Fruit fly (Drosophila melanogaster) whole organism, embryonic: ENCODE data around the gene MTF-1.

Experiments used
- CG10209 ChIP-seq: fragments of 200-800 bp; sonication (Bioruptor generic); optimal IDR thresholded peaks from 3 replicates; lab custom pipeline; 2017; ENCODE audit warnings: missing biosample characterization, mild to moderate bottlenecking, missing genetic modification characterization, missing genetic modification reagents
- CG10431 ChIP-seq: fragments of 200-800 bp; sonication (Bioruptor generic); optimal IDR thresholded peaks from 3 replicates; lab custom pipeline; 2018; ENCODE audit warnings: missing biosample characterization, mild to moderate bottlenecking, missing genetic modification characterization
- CG10565 ChIP-seq: fragments of 200-800 bp; sonication (Bioruptor generic); optimal IDR thresholded peaks from 3 replicates; lab custom pipeline; 2016; ENCODE audit warnings: missing biosample characterization, mild to moderate bottlenecking, missing genetic modification characterization
- CG12299 ChIP-seq: fragments of 200-800 bp; sonication (Bioruptor generic); optimal IDR thresholded peaks from 2 replicates; lab custom pipeline; 2018; ENCODE audit warnings: missing biosample characterization, mild to moderate bottlenecking, missing genetic modification characterization
- CG13287 ChIP-seq: fragments of 200-800 bp; sonication (Bioruptor generic); IDR thresholded peaks from 2 replicates; pipeline ENCODE4 v1.3.6; 2022; ENCODE audit warnings: missing biosample characterization, missing genetic modification characterization; ENCODE audit not compliant: partially characterized antibody
- CG14965 ChIP-seq: fragments of 200-800 bp; sonication (Bioruptor generic); optimal IDR thresholded peaks from 2 replicates; lab custom pipeline; 2016; ENCODE audit warnings: missing biosample characterization, missing genetic modification characterization, borderline replicate concordance
- CG15269 ChIP-seq: fragments of 200-800 bp; sonication (Bioruptor generic); optimal IDR thresholded peaks from 2 replicates; lab custom pipeline; 2018; ENCODE audit warnings: missing biosample characterization, mild to moderate bottlenecking, missing genetic modification characterization, moderate library complexity
- CG16813 ChIP-seq: fragments of 200-800 bp; sonication (Bioruptor generic); IDR thresholded peaks from 3 replicates; pipeline ENCODE4 v1.3.6; 2022; ENCODE audit warnings: missing biosample characterization, missing genetic modification characterization; ENCODE audit not compliant: partially characterized antibody
- CG17361 ChIP-seq: fragments of 200-800 bp; sonication (Bioruptor generic); IDR thresholded peaks from 3 replicates; pipeline ENCODE4 v1.3.6; 2022; ENCODE audit warnings: missing biosample characterization, missing genetic modification characterization
- CG18619 ChIP-seq: fragments of 200-800 bp; sonication (Bioruptor generic); optimal IDR thresholded peaks from 3 replicates; lab custom pipeline; 2017; ENCODE audit warnings: missing biosample characterization, mild to moderate bottlenecking, missing genetic modification characterization
- CG2120 ChIP-seq: fragments of 200-800 bp; sonication (Bioruptor generic); optimal IDR thresholded peaks from 3 replicates; lab custom pipeline; 2016; ENCODE audit warnings: missing biosample characterization, missing genetic modification characterization
- CG30431 ChIP-seq: fragments of 200-800 bp; sonication (Bioruptor generic); optimal IDR thresholded peaks from 2 replicates; lab custom pipeline; 2017; ENCODE audit warnings: missing biosample characterization, missing genetic modification characterization
- CG3163 ChIP-seq: fragments of 200-800 bp; sonication (Bioruptor generic); optimal IDR thresholded peaks from 3 replicates; lab custom pipeline; 2016; ENCODE audit warnings: missing biosample characterization, missing genetic modification characterization
- CG32772 ChIP-seq: fragments of 200-800 bp; sonication (Bioruptor generic); IDR thresholded peaks from 2 replicates; pipeline ENCODE4 v1.3.6; 2022; ENCODE audit warnings: missing biosample characterization, missing genetic modification characterization
- CG6272 ChIP-seq: fragments of 200-800 bp; sonication (Bioruptor generic); IDR thresholded peaks from 2 replicates; pipeline ENCODE4 v1.3.6; 2022; ENCODE audit warnings: missing biosample characterization, missing genetic modification characterization
- CG7271 ChIP-seq: fragments of 200-800 bp; sonication (Bioruptor generic); optimal IDR thresholded peaks from 2 replicates; lab custom pipeline; 2018; ENCODE audit warnings: missing biosample characterization, mild to moderate bottlenecking, missing genetic modification characterization, moderate library complexity
- CG8359 ChIP-seq: fragments of 200-800 bp; sonication (Bioruptor generic); optimal IDR thresholded peaks from 2 replicates; lab custom pipeline; 2017; ENCODE audit warnings: missing biosample characterization, mild to moderate bottlenecking, missing genetic modification characterization, borderline replicate concordance
- CG8388 ChIP-seq: fragments of 200-800 bp; sonication (Bioruptor generic); optimal IDR thresholded peaks from 2 replicates; lab custom pipeline; 2019; ENCODE audit warnings: missing biosample characterization, mild to moderate bottlenecking, missing genetic modification characterization, moderate library complexity
- CG8924 ChIP-seq: fragments of 200-800 bp; optimal IDR thresholded peaks from 3 replicates; lab custom pipeline; 2019; ENCODE audit warnings: missing biosample characterization, mild to moderate bottlenecking, missing genetic modification characterization, moderate library complexity
- CG9609 ChIP-seq: fragments of 200-800 bp; sonication (Bioruptor generic); optimal IDR thresholded peaks from 3 replicates; lab custom pipeline; 2016; ENCODE audit warnings: missing biosample characterization, missing genetic modification characterization
- CG9727 ChIP-seq: fragments of 200-800 bp; sonication (Bioruptor generic); optimal IDR thresholded peaks from 3 replicates; lab custom pipeline; 2017; ENCODE audit warnings: missing biosample characterization, mild to moderate bottlenecking, missing genetic modification characterization
- Dll ChIP-seq: fragments of 200-800 bp; sonication (Bioruptor generic); IDR thresholded peaks from 4 replicates; pipeline ENCODE4 v1.3.6; 2022; ENCODE audit warnings: missing biosample characterization, missing genetic modification characterization; ENCODE audit not compliant: partially characterized antibody
- ERR ChIP-seq: fragments of 200-800 bp; sonication (Bioruptor generic); optimal IDR thresholded peaks from 2 replicates; lab custom pipeline; 2016; ENCODE audit warnings: missing biosample characterization, missing genetic modification characterization
- Ets65A ChIP-seq: fragments of 200-800 bp; sonication (Bioruptor generic); peaks from one replicate; lab custom pipeline; 2016; ENCODE audit warnings: missing biosample characterization, missing genetic modification characterization
- Hmx ChIP-seq: fragments of 200-800 bp; sonication (Bioruptor generic); optimal IDR thresholded peaks from 2 replicates; lab custom pipeline; 2016; ENCODE audit warnings: missing biosample characterization, missing genetic modification characterization
- Lhr ChIP-seq: fragments of 200-800 bp; sonication (Bioruptor generic); optimal IDR thresholded peaks from 3 replicates; lab custom pipeline; 2017; ENCODE audit warnings: mild to moderate bottlenecking, missing biosample characterization, missing genetic modification reagents, missing genetic modification characterization
- NK7.1 ChIP-seq: fragments of 200-800 bp; sonication (Bioruptor generic); optimal IDR thresholded peaks from 3 replicates; lab custom pipeline; 2016; ENCODE audit warnings: missing biosample characterization, missing genetic modification characterization
- Oaz ChIP-seq: fragments of 200-800 bp; sonication (Bioruptor generic); IDR thresholded peaks from 2 replicates; pipeline ENCODE4 v1.3.6; 2022; ENCODE audit warnings: missing biosample characterization, missing genetic modification characterization
- Ravus ChIP-seq: fragments of 200-800 bp; sonication (Bioruptor generic); IDR thresholded peaks from 2 replicates; pipeline ENCODE4 v1.3.6; 2022; ENCODE audit warnings: missing biosample characterization, missing genetic modification characterization
- Sox100B ChIP-seq: fragments of 200-800 bp; sonication (Bioruptor generic); optimal IDR thresholded peaks from 3 replicates; lab custom pipeline; 2018; ENCODE audit warnings: missing biosample characterization, mild to moderate bottlenecking, missing genetic modification characterization
- Tbp ChIP-seq: fragments of >200 bp; optimal IDR thresholded peaks from 2 replicates; lab custom pipeline; 2018; ENCODE audit warnings: missing biosample characterization, missing genetic modification characterization
- ato ChIP-seq: fragments of 200-800 bp; sonication (Bioruptor generic); IDR thresholded peaks from 2 replicates; pipeline ENCODE4 v1.3.6; 2022; ENCODE audit warnings: missing biosample characterization, missing genetic modification characterization; ENCODE audit not compliant: partially characterized antibody
- bigmax ChIP-seq: fragments of 200-800 bp; sonication (Bioruptor generic); optimal IDR thresholded peaks from 2 replicates; lab custom pipeline; 2018; ENCODE audit warnings: missing biosample characterization, mild to moderate bottlenecking, missing genetic modification characterization
- bowl ChIP-seq: fragments of 200-800 bp; sonication (Bioruptor generic); IDR thresholded peaks from 2 replicates; pipeline ENCODE4 v1.3.6; 2022; ENCODE audit warnings: missing biosample characterization, missing genetic modification characterization
- chm ChIP-seq: fragments of 200-800 bp; sonication (Bioruptor generic); IDR thresholded peaks from 2 replicates; pipeline ENCODE4 v1.3.6; 2022; ENCODE audit warnings: missing biosample characterization, missing genetic modification characterization
- emc ChIP-seq: fragments of 200-800 bp; sonication (Bioruptor generic); optimal IDR thresholded peaks from 2 replicates; lab custom pipeline; 2016; ENCODE audit warnings: missing biosample characterization, missing genetic modification characterization
- gsb-n ChIP-seq: fragments of 200-800 bp; sonication (Bioruptor generic); optimal IDR thresholded peaks from 3 replicates; lab custom pipeline; 2018; ENCODE audit warnings: missing biosample characterization, mild to moderate bottlenecking, missing genetic modification characterization
- ham ChIP-seq: fragments of 200-800 bp; sonication (Bioruptor generic); IDR thresholded peaks from 2 replicates; pipeline ENCODE4 v1.3.6; 2022; ENCODE audit warnings: missing biosample characterization, missing genetic modification characterization
- lab ChIP-seq: fragments of 200-800 bp; sonication (Bioruptor generic); optimal IDR thresholded peaks from 3 replicates; lab custom pipeline; 2017; ENCODE audit warnings: missing biosample characterization, missing genetic modification characterization, mild to moderate bottlenecking, moderate library complexity, missing genetic modification reagents
- lilli ChIP-seq: fragments of 200-800 bp; sonication (Bioruptor generic); optimal IDR thresholded peaks from 3 replicates; lab custom pipeline; 2016; ENCODE audit warnings: missing biosample characterization, missing genetic modification characterization
- luna ChIP-seq: fragments of 200-800 bp; sonication (Bioruptor generic); optimal IDR thresholded peaks from 2 replicates; lab custom pipeline; 2016; ENCODE audit warnings: missing biosample characterization, missing genetic modification characterization
- mirr ChIP-seq: fragments of 200-800 bp; sonication (Bioruptor generic); optimal IDR thresholded peaks from 3 replicates; lab custom pipeline; 2018; ENCODE audit warnings: missing biosample characterization, mild to moderate bottlenecking, missing genetic modification characterization
- onecut ChIP-seq: fragments of 200-800 bp; sonication (Bioruptor generic); IDR thresholded peaks from 2 replicates; pipeline ENCODE4 v1.3.6; 2022; ENCODE audit warnings: missing biosample characterization, missing genetic modification characterization
- otp ChIP-seq: fragments of 200-800 bp; sonication (Bioruptor generic); IDR thresholded peaks from 3 replicates; pipeline ENCODE4, ENCODE4 v1.3.6; 2022; ENCODE audit warnings: missing biosample characterization, missing genetic modification characterization
- phol ChIP-seq: fragments of 200-800 bp; sonication (Bioruptor generic); optimal IDR thresholded peaks from 3 replicates; lab custom pipeline; 2018; ENCODE audit warnings: missing biosample characterization, mild to moderate bottlenecking, missing genetic modification characterization, moderate library complexity
- run ChIP-seq: fragments of 200-800 bp; sonication (Bioruptor generic); optimal IDR thresholded peaks from 3 replicates; lab custom pipeline; 2018; ENCODE audit warnings: missing biosample characterization, mild to moderate bottlenecking, missing genetic modification characterization
- slbo ChIP-seq: fragments of 200-800 bp; sonication (Bioruptor generic); IDR thresholded peaks from 2 replicates; pipeline ENCODE4 v1.3.6; 2022; ENCODE audit warnings: missing biosample characterization, missing genetic modification characterization
- slp2 ChIP-seq: fragments of 200-800 bp; sonication (Bioruptor generic); optimal IDR thresholded peaks from 2 replicates; lab custom pipeline; 2016; ENCODE audit warnings: missing biosample characterization, missing genetic modification characterization
- tll ChIP-seq, 2 experiments: fragments of 200-800 bp in 1 of 2; fragments of >200 bp in 1 of 2; sonication (Bioruptor generic) in 1 of 2; optimal IDR thresholded peaks; 2 replicates each; lab custom pipeline; 2017 to 2019; ENCODE audit warnings: missing biosample characterization in 2 of 2, missing genetic modification characterization in 2 of 2, mild to moderate bottlenecking in 1 of 2, moderate library complexity in 1 of 2
- toy ChIP-seq: fragments of 200-800 bp; sonication (Bioruptor generic); IDR thresholded peaks from 2 replicates; pipeline ENCODE4 v1.3.6; 2022; ENCODE audit warnings: missing biosample characterization, missing genetic modification characterization
- zfh1 ChIP-seq: fragments of 200-800 bp; sonication (Bioruptor generic); IDR thresholded peaks from 3 replicates; pipeline ENCODE4 v1.3.6; 2022; ENCODE audit warnings: missing biosample characterization, missing genetic modification characterization

MTF-1 gene

dm6 chr3L:9435315-9435714 is 5.2 kb downstream of the MTF-1 start, which contains the start of gene CG42526 (continued):
- TF ChIP-seq mirr (no peak), lab (peak; percentile 55), phol (no peak), CG9609 (GFP tag; lab: Kevin White, UChicago) (no peak), CG2120 (GFP tag; lab: Kevin White, UChicago) (peak; percentile 80), Ravus (GFP tag; lab: Robert Waterston, UW) (no peak), CG13287 (GFP tag; lab: Robert Waterston, UW) (peak; percentile 83), Oaz (GFP tag; lab: Robert Waterston, UW) (no peak), otp (no peak), Sox100B (no peak), CG6272 (GFP tag; lab: Robert Waterston, UW) (no peak), emc (GFP tag; lab: Kevin White, UChicago) (no peak), CG18619 (GFP tag; lab: Kevin White, UChicago) (no peak), zfh1 (GFP tag; lab: Robert Waterston, UW) (0 out of 3 replicates have a peak, but pooled peaks have one; percentile 16), slp2 (GFP tag; lab: Kevin White, UChicago) (no peak), ham (GFP tag; lab: Robert Waterston, UW) (no peak), bowl (no peak), ato (GFP tag; lab: Robert Waterston, UW) (no peak), Dll (GFP tag; lab: Robert Waterston, UW) (peak; percentile 68), CG9727 (peak; percentile 17), CG10431 (GFP tag; lab: Kevin White, UChicago) (no peak), CG12299 (tag; lab: Kevin White, UChicago) (peak; percentile 28), lilli (peak; percentile 82), CG3163 (GFP tag; lab: Kevin White, UChicago) (no peak), chm (GFP tag; lab: Robert Waterston, UW) (no peak), CG17361 (GFP tag; lab: Robert Waterston, UW) (no peak), CG32772 (GFP tag; lab: Robert Waterston, UW) (no peak), luna (GFP tag; lab: Kevin White, UChicago) (no peak), onecut (GFP tag; lab: Robert Waterston, UW) (no peak), tll (GFP tag; optimal IDR thresholded peaks at IDR 0.05; lab: Kevin White, UChicago) (no peak), CG15269 (tag; lab: Kevin White, UChicago) (peak; percentile 48), ERR (no peak), CG8359 (no peak), Lhr (GFP tag; lab: Kevin White, UChicago) (no peak), toy (GFP tag; lab: Robert Waterston, UW) (no peak), CG8388 (GFP tag; lab: Kevin White, UChicago) (peak; percentile 1), CG30431 (GFP tag; lab: Kevin White, UChicago) (no peak), CG16813 (GFP tag; lab: Robert Waterston, UW) (0 out of 3 replicates have a peak, but pooled peaks have one; percentile 17), bigmax (GFP tag; lab: Kevin White, UChicago) (peak; percentile 41), CG14965 (GFP tag; lab: Kevin White, UChicago) (no peak), CG10565 (GFP tag; lab: Kevin White, UChicago) (no peak), CG8924 (tag; lab: Kevin White, UChicago) (peak; percentile 21), Hmx (GFP tag; lab: Kevin White, UChicago) (peak; percentile 35), run (no peak), NK7.1 (GFP tag; lab: Kevin White, UChicago) (no peak), Tbp (GFP tag; lab: Kevin White, UChicago) (no peak), Ets65A (GFP tag; lab: Kevin White, UChicago) (peak; percentile 93), CG10209 (peak; percentile 39), slbo (GFP tag; lab: Robert Waterston, UW) (peak; percentile 76), CG7271 (tag; lab: Kevin White, UChicago) (no peak), gsb-n (peak; percentile 27)
